Fruit fly (Drosophila melanogaster) whole organism, embryonic: ENCODE data around the gene CG33934.
A peak's percentile ranks its signal among the peaks of the same experiment; 100 is the strongest.

ENCODE experiments used
- Antp ChIP-seq: fragments of 200-800 bp; sonication (Bioruptor generic); optimal IDR thresholded peaks from 3 replicates; lab custom pipeline; 2016; ENCODE audit warnings: missing biosample characterization, missing genetic modification characterization
- Awh ChIP-seq: fragments of 200-800 bp; sonication (Bioruptor generic); IDR thresholded peaks from 2 replicates; pipeline ENCODE4, ENCODE4 v1.3.6; 2022; ENCODE audit warnings: missing biosample characterization, missing genetic modification characterization
- CG10654 ChIP-seq: fragments of 200-800 bp; sonication (Bioruptor generic); optimal IDR thresholded peaks from 2 replicates; lab custom pipeline; 2016; ENCODE audit warnings: missing biosample characterization, missing genetic modification characterization
- CG11696 ChIP-seq: fragments of 200-800 bp; sonication (Bioruptor generic); IDR thresholded peaks from 2 replicates; pipeline ENCODE4 v1.3.6; 2022; ENCODE audit warnings: missing biosample characterization, missing genetic modification characterization
- CG12659 ChIP-seq: fragments of 200-800 bp; sonication (Bioruptor generic); optimal IDR thresholded peaks from 3 replicates; lab custom pipeline; 2017; ENCODE audit warnings: mild to moderate bottlenecking, missing biosample characterization, missing genetic modification reagents, missing genetic modification characterization
- CG1602 ChIP-seq: fragments of 200-800 bp; sonication (Bioruptor generic); optimal IDR thresholded peaks from 3 replicates; lab custom pipeline; 2016; ENCODE audit warnings: missing biosample characterization, missing genetic modification characterization
- CG16815 ChIP-seq: fragments of 200-800 bp; sonication (Bioruptor generic); optimal IDR thresholded peaks from 3 replicates; lab custom pipeline; 2017; ENCODE audit warnings: missing biosample characterization, mild to moderate bottlenecking, missing genetic modification characterization
- CG17385 ChIP-seq: fragments of 200-800 bp; sonication (Bioruptor generic); optimal IDR thresholded peaks from 3 replicates; lab custom pipeline; 2018; ENCODE audit warnings: missing biosample characterization, mild to moderate bottlenecking, missing genetic modification characterization
- CG17612 ChIP-seq: fragments of 200-800 bp; sonication (Bioruptor generic); IDR thresholded peaks from 2 replicates; pipeline ENCODE4 v1.3.6; 2022; ENCODE audit warnings: missing biosample characterization, missing genetic modification characterization
- CG2875 ChIP-seq: fragments of 200-800 bp; sonication (Bioruptor generic); optimal IDR thresholded peaks from 2 replicates; lab custom pipeline; 2017; ENCODE audit warnings: missing biosample characterization, mild to moderate bottlenecking, missing genetic modification characterization, missing genetic modification reagents
- CG30403 ChIP-seq: fragments of 200-800 bp; sonication (Bioruptor generic); optimal IDR thresholded peaks from 3 replicates; lab custom pipeline; 2016; ENCODE audit warnings: missing biosample characterization, missing genetic modification characterization
- CG31224 ChIP-seq: fragments of 200-800 bp; sonication (Bioruptor generic); IDR thresholded peaks from 2 replicates; pipeline ENCODE4 v1.3.6; 2022; ENCODE audit warnings: missing biosample characterization, missing genetic modification characterization
- CG31441 ChIP-seq: fragments of 200-800 bp; sonication (Bioruptor generic); IDR thresholded peaks from 2 replicates; pipeline ENCODE4 v1.3.6; 2022; ENCODE audit warnings: missing biosample characterization, missing genetic modification characterization
- CG4854 ChIP-seq: fragments of 200-800 bp; sonication (Bioruptor generic); optimal IDR thresholded peaks from 2 replicates; lab custom pipeline; 2016; ENCODE audit warnings: missing biosample characterization, missing genetic modification characterization, inconsistent platforms
- CG6254 ChIP-seq: fragments of 200-800 bp; sonication (Bioruptor generic); optimal IDR thresholded peaks from 3 replicates; lab custom pipeline; 2017; ENCODE audit warnings: mild to moderate bottlenecking, missing biosample characterization, missing genetic modification reagents, missing genetic modification characterization
- CG6272 ChIP-seq: fragments of 200-800 bp; sonication (Bioruptor generic); IDR thresholded peaks from 2 replicates; pipeline ENCODE4 v1.3.6; 2022; ENCODE audit warnings: missing biosample characterization, missing genetic modification characterization
- CG7357 ChIP-seq: fragments of 200-800 bp; sonication (Bioruptor generic); IDR thresholded peaks from 3 replicates; pipeline ENCODE4 v1.3.6; 2022; ENCODE audit warnings: missing biosample characterization, missing genetic modification characterization
- CG8089 ChIP-seq: fragments of 200-800 bp; sonication (Bioruptor generic); optimal IDR thresholded peaks from 3 replicates; lab custom pipeline; 2016; ENCODE audit warnings: missing biosample characterization, missing genetic modification characterization
- CG8388 ChIP-seq: fragments of 200-800 bp; sonication (Bioruptor generic); optimal IDR thresholded peaks from 2 replicates; lab custom pipeline; 2019; ENCODE audit warnings: missing biosample characterization, mild to moderate bottlenecking, missing genetic modification characterization, moderate library complexity
- CG8944 ChIP-seq: fragments of 200-800 bp; sonication (Bioruptor generic); optimal IDR thresholded peaks from 3 replicates; lab custom pipeline; 2016; ENCODE audit warnings: missing biosample characterization, missing genetic modification characterization
- CG9609 ChIP-seq: fragments of 200-800 bp; sonication (Bioruptor generic); optimal IDR thresholded peaks from 3 replicates; lab custom pipeline; 2016; ENCODE audit warnings: missing biosample characterization, missing genetic modification characterization
- D19A ChIP-seq: fragments of 200-800 bp; optimal IDR thresholded peaks from 3 replicates; lab custom pipeline; 2019; ENCODE audit warnings: missing biosample characterization, mild to moderate bottlenecking, missing genetic modification characterization, moderate library complexity
- Dbx ChIP-seq: fragments of 200-800 bp; sonication (Bioruptor generic); IDR thresholded peaks from 3 replicates; pipeline ENCODE4 v1.3.6; 2022; ENCODE audit warnings: missing biosample characterization, missing genetic modification characterization
- E2f2 ChIP-seq: fragments of 200-800 bp; sonication (Bioruptor generic); IDR thresholded peaks from 2 replicates; pipeline ENCODE4 v1.3.6; 2022; ENCODE audit warnings: missing biosample characterization, missing genetic modification characterization
- HLHmδ ChIP-seq: fragments of 200-800 bp; sonication (Bioruptor generic); optimal IDR thresholded peaks from 2 replicates; lab custom pipeline; 2018; ENCODE audit warnings: missing biosample characterization, mild to moderate bottlenecking, missing genetic modification characterization, moderate library complexity
- Hey ChIP-seq: fragments of 200-800 bp; sonication (Bioruptor generic); optimal IDR thresholded peaks from 3 replicates; lab custom pipeline; 2018; ENCODE audit warnings: missing biosample characterization, mild to moderate bottlenecking, missing genetic modification characterization
- Lhr ChIP-seq: fragments of 200-800 bp; sonication (Bioruptor generic); optimal IDR thresholded peaks from 3 replicates; lab custom pipeline; 2017; ENCODE audit warnings: mild to moderate bottlenecking, missing biosample characterization, missing genetic modification reagents, missing genetic modification characterization
- Mad ChIP-seq: fragments of 200-800 bp; sonication (Bioruptor generic); optimal IDR thresholded peaks from 2 replicates; lab custom pipeline; 2016; ENCODE audit warnings: missing biosample characterization, missing genetic modification characterization
- Ptx1 ChIP-seq: fragments of 200-800 bp; sonication (Bioruptor generic); IDR thresholded peaks from 2 replicates; pipeline ENCODE4 v1.3.6; 2022; ENCODE audit warnings: missing biosample characterization, missing genetic modification characterization
- Rfx ChIP-seq: fragments of 200-800 bp; sonication (Bioruptor generic); IDR thresholded peaks from 2 replicates; pipeline ENCODE4 v1.3.6; 2022; ENCODE audit warnings: missing biosample characterization, missing genetic modification characterization
- Sry-β ChIP-seq: fragments of 200-800 bp; sonication (Bioruptor generic); optimal IDR thresholded peaks from 2 replicates; lab custom pipeline; 2018; ENCODE audit warnings: missing biosample characterization, mild to moderate bottlenecking, missing genetic modification characterization, moderate library complexity
- Xbp1 ChIP-seq: fragments of 200-800 bp; sonication (Bioruptor generic); optimal IDR thresholded peaks from 3 replicates; lab custom pipeline; 2016; ENCODE audit warnings: missing biosample characterization, mild to moderate bottlenecking, missing genetic modification characterization
- ac ChIP-seq: fragments of 200-800 bp; sonication (Bioruptor generic); optimal IDR thresholded peaks from 3 replicates; lab custom pipeline; 2017; ENCODE audit warnings: missing biosample characterization, mild to moderate bottlenecking, missing genetic modification characterization
- ase ChIP-seq: fragments of 200-800 bp; sonication (Bioruptor generic); IDR thresholded peaks from 3 replicates; pipeline ENCODE4 v1.3.6; 2022; ENCODE audit warnings: missing biosample characterization, missing genetic modification characterization
- bcd ChIP-seq: fragments of 200-800 bp; sonication (Bioruptor generic); optimal IDR thresholded peaks from 2 replicates; lab custom pipeline; 2017; ENCODE audit warnings: missing biosample characterization, mild to moderate bottlenecking, missing genetic modification characterization
- br ChIP-seq: fragments of >200 bp; optimal IDR thresholded peaks from 2 replicates; lab custom pipeline; 2017
- caup ChIP-seq: fragments of 200-800 bp; sonication (Bioruptor generic); optimal IDR thresholded peaks from 3 replicates; lab custom pipeline; 2017; ENCODE audit warnings: missing biosample characterization, mild to moderate bottlenecking, missing genetic modification characterization, moderate library complexity; ENCODE audit not compliant: severe bottlenecking
- dysf ChIP-seq: fragments of 200-800 bp; sonication (Bioruptor generic); IDR thresholded peaks from 3 replicates; pipeline ENCODE4 v1.3.6; 2022; ENCODE audit warnings: missing biosample characterization, missing genetic modification characterization
- fd102C ChIP-seq: fragments of 200-800 bp; sonication (Bioruptor generic); optimal IDR thresholded peaks from 2 replicates; lab custom pipeline; 2018; ENCODE audit warnings: missing biosample characterization, mild to moderate bottlenecking, missing genetic modification characterization, moderate library complexity
- gro ChIP-seq: fragments of 200-800 bp; sonication (Bioruptor generic); optimal IDR thresholded peaks from 2 replicates; lab custom pipeline; 2016; ENCODE audit warnings: missing biosample characterization, missing genetic modification characterization
- ham ChIP-seq: fragments of 200-800 bp; sonication (Bioruptor generic); IDR thresholded peaks from 2 replicates; pipeline ENCODE4 v1.3.6; 2022; ENCODE audit warnings: missing biosample characterization, missing genetic modification characterization
- hb ChIP-seq: fragments of 200-800 bp; sonication (Bioruptor generic); IDR thresholded peaks from 3 replicates; pipeline ENCODE4 v1.3.6; 2022; ENCODE audit warnings: missing biosample characterization, missing genetic modification characterization; ENCODE audit not compliant: partially characterized antibody
- knrl ChIP-seq: fragments of 200-800 bp; sonication (Bioruptor generic); IDR thresholded peaks from 3 replicates; pipeline ENCODE4 v1.3.6; 2022; ENCODE audit warnings: missing biosample characterization, missing genetic modification characterization; ENCODE audit not compliant: partially characterized antibody
- lola ChIP-seq, 3 experiments: fragments of >200 bp in 2 of 3; fragments of 200-800 bp in 1 of 3; sonication (Bioruptor generic) in 1 of 3; optimal IDR thresholded peaks; 2 replicates each; lab custom pipeline; 2017 to 2019; ENCODE audit warnings: missing biosample characterization in 3 of 3, missing genetic modification characterization in 3 of 3, mild to moderate bottlenecking in 1 of 3, moderate library complexity in 1 of 3
- p53 ChIP-seq: fragments of 200-800 bp; sonication (Bioruptor generic); optimal IDR thresholded peaks from 2 replicates; lab custom pipeline; 2016; ENCODE audit warnings: missing biosample characterization, missing genetic modification characterization
- pzg ChIP-seq: fragments of 200-800 bp; sonication (Bioruptor generic); optimal IDR thresholded peaks from 3 replicates; lab custom pipeline; 2018; ENCODE audit warnings: missing biosample characterization, mild to moderate bottlenecking, missing genetic modification characterization, moderate library complexity
- shn ChIP-seq: fragments of 200-800 bp; sonication (Bioruptor generic); optimal IDR thresholded peaks from 3 replicates; lab custom pipeline; 2016; ENCODE audit warnings: missing biosample characterization, missing genetic modification characterization
- slbo ChIP-seq: fragments of 200-800 bp; sonication (Bioruptor generic); IDR thresholded peaks from 2 replicates; pipeline ENCODE4 v1.3.6; 2022; ENCODE audit warnings: missing biosample characterization, missing genetic modification characterization
- toy ChIP-seq: fragments of 200-800 bp; sonication (Bioruptor generic); IDR thresholded peaks from 2 replicates; pipeline ENCODE4 v1.3.6; 2022; ENCODE audit warnings: missing biosample characterization, missing genetic modification characterization
- trem ChIP-seq: fragments of 200-800 bp; optimal IDR thresholded peaks from 3 replicates; lab custom pipeline; 2019; ENCODE audit warnings: missing biosample characterization, mild to moderate bottlenecking, missing genetic modification characterization, moderate library complexity
- wek ChIP-seq: fragments of 200-800 bp; sonication (Bioruptor generic); optimal IDR thresholded peaks from 3 replicates; lab custom pipeline; 2018; ENCODE audit warnings: missing biosample characterization, mild to moderate bottlenecking, missing genetic modification characterization, moderate library complexity

The CG33934 gene

dm6 chr3R:19998418-19998817 is 44.1 kb upstream of the CG33934 start (continued):
- TF ChIP-seq Antp (GFP tag; lab: Kevin White, UChicago) (peak; percentile 84), D19A (tag; lab: Kevin White, UChicago) (peak; percentile 65), shn (peak; percentile 44), Mad (peak; percentile 32), Lhr (GFP tag; lab: Kevin White, UChicago) (peak; percentile 32), trem (tag; lab: Kevin White, UChicago) (peak; percentile 68), p53 (GFP tag; lab: Kevin White, UChicago) (no peak), E2f2 (GFP tag; lab: Robert Waterston, UW) (no peak), CG17385 (peak; percentile 66), CG17612 (GFP tag; lab: Robert Waterston, UW) (no peak), hb (GFP tag; lab: Robert Waterston, UW) (no peak), CG10654 (peak; percentile 57), CG12659 (peak; percentile 62), CG2875 (GFP tag; lab: Kevin White, UChicago) (peak; percentile 75), fd102C (no peak), Rfx (GFP tag; lab: Robert Waterston, UW) (peak; percentile 59), Dbx (0 out of 3 replicates have a peak, but pooled peaks have one; percentile 21), dysf (GFP tag; lab: Robert Waterston, UW) (peak; percentile 72), bcd (GFP tag; lab: Kevin White, UChicago) (peak; percentile 60), CG1602 (GFP tag; lab: Kevin White, UChicago) (peak; percentile 74), Xbp1 (GFP tag; lab: Kevin White, UChicago) (peak; percentile 78), toy (GFP tag; lab: Robert Waterston, UW) (no peak), HLHmδ (GFP tag; lab: Kevin White, UChicago) (no peak), Sry-β (GFP tag; lab: Kevin White, UChicago) (peak; percentile 6), CG8944 (GFP tag; lab: Kevin White, UChicago) (peak; percentile 76), Awh (GFP tag; lab: Robert Waterston, UW) (peak; percentile 66), ac (GFP tag; lab: Kevin White, UChicago) (no peak), CG9609 (GFP tag; lab: Kevin White, UChicago) (peak; percentile 70), pzg (GFP tag; lab: Kevin White, UChicago) (no peak), CG4854 (GFP tag; lab: Kevin White, UChicago) (peak; percentile 43), Hey (no peak), slbo (GFP tag; lab: Robert Waterston, UW) (peak; percentile 66), CG31441 (peak; percentile 77), CG16815 (GFP tag; lab: Kevin White, UChicago) (peak; percentile 65), ase (GFP tag; lab: Robert Waterston, UW) (peak; percentile 71; the same call in 1 of the 3 replicates), knrl (no peak), gro (GFP tag; lab: Kevin White, UChicago) (no peak), ham (no peak), CG30403 (GFP tag; lab: Kevin White, UChicago) (peak; percentile 77), CG6254 (peak; percentile 81), CG11696 (GFP tag; lab: Robert Waterston, UW) (0 out of 2 replicates have a peak, but pooled peaks have one; percentile 45), CG8089 (GFP tag; lab: Kevin White, UChicago) (no peak), lola (GFP tag; optimal IDR thresholded peaks at IDR 0.05; lab: Kevin White, UChicago) (peak in 1 of 3 experiments; percentile 78), CG6272 (peak; percentile 50; the same call in 1 of the 2 replicates), Ptx1 (GFP tag; lab: Robert Waterston, UW) (peak; percentile 74), caup (GFP tag; lab: Kevin White, UChicago) (no peak), CG31224 (GFP tag; lab: Robert Waterston, UW) (no peak), br (lab: Kevin White, UChicago) (no peak), CG8388 (GFP tag; lab: Kevin White, UChicago) (peak; percentile 71), CG7357 (GFP tag; lab: Robert Waterston, UW) (peak; percentile 52; the same call in 1 of the 3 replicates), wek (GFP tag; lab: Kevin White, UChicago) (peak; percentile 62)
